Worm (Caenorhabditis elegans) whole organism, L3 larva: ENCODE measurements around the gene phat-8.

Source experiments
- R02D3.7 ChIP-seq: fragments of 150-350 bp; optimal IDR thresholded peaks from 2 replicates; lab custom pipeline; 2014; ENCODE audit warnings: missing biosample characterization, missing genetic modification characterization
- ZK546.5 ChIP-seq: sonication (generic microtip); optimal IDR thresholded peaks from 2 replicates; lab custom pipeline; 2017; ENCODE audit warnings: missing biosample characterization, missing genetic modification characterization
- aly-2 ChIP-seq: fragments of 150-350 bp; optimal IDR thresholded peaks from 2 replicates; lab custom pipeline; 2014; ENCODE audit warnings: missing biosample characterization, missing genetic modification characterization
- ceh-16 ChIP-seq: sonication (generic microtip); optimal IDR thresholded peaks from 2 replicates; lab custom pipeline; 2017; ENCODE audit warnings: missing biosample characterization, missing genetic modification characterization
- ceh-28 ChIP-seq: fragments of 150-350 bp; optimal IDR thresholded peaks from 2 replicates; lab custom pipeline; 2014; ENCODE audit warnings: missing biosample characterization, missing genetic modification reagents, missing genetic modification characterization
- ceh-82 ChIP-seq: fragments of 150-350 bp; optimal IDR thresholded peaks from 2 replicates; lab custom pipeline; 2014; ENCODE audit warnings: missing biosample characterization, missing genetic modification characterization
- ceh-9 ChIP-seq: sonication (generic microtip); optimal IDR thresholded peaks from 2 replicates; lab custom pipeline; 2018; ENCODE audit warnings: missing biosample characterization, missing genetic modification characterization
- daf-12 ChIP-seq: fragments of 150-350 bp; optimal IDR thresholded peaks from 2 replicates; lab custom pipeline; 2014; ENCODE audit warnings: missing biosample characterization, missing genetic modification reagents, missing genetic modification characterization
- egl-27 ChIP-seq: sonication (generic microtip); optimal IDR thresholded peaks from 4 replicates; lab custom pipeline; 2017; ENCODE audit warnings: missing biosample characterization, missing genetic modification reagents, missing genetic modification characterization
- elt-1 ChIP-seq: fragments of 150-350 bp; optimal IDR thresholded peaks from 2 replicates; lab custom pipeline; 2014; ENCODE audit warnings: missing biosample characterization, missing genetic modification characterization
- elt-2 ChIP-seq: sonication (generic microtip); optimal IDR thresholded peaks from 2 replicates; lab custom pipeline; 2016; ENCODE audit warnings: missing genetic modification reagents, mild to moderate bottlenecking, missing genetic modification characterization, missing compliant biosample characterization
- eor-1 ChIP-seq, 2 experiments: fragments of 150-350 bp; optimal IDR thresholded peaks; 2 replicates each; lab custom pipeline; 2014 to 2018; ENCODE audit warnings: missing biosample characterization in 2 of 2, missing genetic modification characterization in 2 of 2
- fkh-10 ChIP-seq: sonication (generic microtip); optimal IDR thresholded peaks from 2 replicates; lab custom pipeline; 2017; ENCODE audit warnings: missing biosample characterization, missing genetic modification reagents, missing genetic modification characterization
- fkh-2 ChIP-seq: fragments of 150-350 bp; optimal IDR thresholded peaks from 2 replicates; lab custom pipeline; 2014; ENCODE audit warnings: missing biosample characterization, missing genetic modification reagents, missing genetic modification characterization
- hmg-11 ChIP-seq: sonication (generic microtip); optimal IDR thresholded peaks from 2 replicates; lab custom pipeline; 2016; ENCODE audit warnings: missing genetic modification characterization, missing compliant biosample characterization
- jun-1 ChIP-seq: fragments of 150-350 bp; optimal IDR thresholded peaks from 2 replicates; lab custom pipeline; 2014; ENCODE audit warnings: missing biosample characterization, missing genetic modification reagents, missing genetic modification characterization
- lin-39 ChIP-seq: fragments of 150-350 bp; optimal IDR thresholded peaks from 2 replicates; lab custom pipeline; 2018; ENCODE audit warnings: missing biosample characterization, missing genetic modification reagents, missing genetic modification characterization
- mdl-1 ChIP-seq: fragments of 150-350 bp; optimal IDR thresholded peaks from 2 replicates; lab custom pipeline; 2014; ENCODE audit warnings: missing biosample characterization, missing genetic modification characterization
- nfya-1 ChIP-seq: sonication (generic microtip); optimal IDR thresholded peaks from 2 replicates; lab custom pipeline; 2017; ENCODE audit warnings: missing genetic modification characterization, mild to moderate bottlenecking, missing compliant biosample characterization, antibody characterized with exemption, moderate library complexity; ENCODE audit not compliant: insufficient read depth
- nhr-11 ChIP-seq: fragments of 150-350 bp; optimal IDR thresholded peaks from 2 replicates; lab custom pipeline; 2014; ENCODE audit warnings: missing biosample characterization, missing genetic modification characterization
- nhr-12 ChIP-seq: fragments of 150-350 bp; optimal IDR thresholded peaks from 2 replicates; lab custom pipeline; 2014; ENCODE audit warnings: missing biosample characterization, missing genetic modification characterization
- nhr-23 ChIP-seq: fragments of 150-350 bp; optimal IDR thresholded peaks from 2 replicates; lab custom pipeline; 2014; ENCODE audit warnings: missing biosample characterization, missing genetic modification reagents, missing genetic modification characterization
- nhr-237 ChIP-seq: fragments of 150-350 bp; optimal IDR thresholded peaks from 2 replicates; lab custom pipeline; 2014; ENCODE audit warnings: missing biosample characterization, missing genetic modification characterization
- nhr-25 ChIP-seq: sonication (generic microtip); optimal IDR thresholded peaks from 2 replicates; lab custom pipeline; 2017; ENCODE audit warnings: missing biosample characterization, missing genetic modification characterization
- nhr-28 ChIP-seq: fragments of 150-350 bp; optimal IDR thresholded peaks from 2 replicates; lab custom pipeline; 2014; ENCODE audit warnings: missing biosample characterization, missing genetic modification characterization
- pha-4 ChIP-seq: fragments of 150-350 bp; optimal IDR thresholded peaks from 2 replicates; lab custom pipeline; 2014; ENCODE audit warnings: missing biosample characterization, missing genetic modification reagents, missing genetic modification characterization
- pqm-1 ChIP-seq: fragments of 150-350 bp; optimal IDR thresholded peaks from 2 replicates; lab custom pipeline; 2017; ENCODE audit warnings: missing biosample characterization, missing genetic modification characterization, inconsistent platforms
- skn-1 ChIP-seq: fragments of 150-350 bp; optimal IDR thresholded peaks from 2 replicates; lab custom pipeline; 2014; ENCODE audit warnings: missing biosample characterization, missing genetic modification characterization
- unc-39 ChIP-seq: sonication (generic microtip); optimal IDR thresholded peaks from 4 replicates; lab custom pipeline; 2017; ENCODE audit warnings: missing biosample characterization, missing genetic modification characterization
- unc-62 ChIP-seq: fragments of 150-350 bp; sonication (generic microtip); optimal IDR thresholded peaks from 4 replicates; lab custom pipeline; 2014; ENCODE audit warnings: missing biosample characterization, missing genetic modification reagents, missing genetic modification characterization
- zag-1 ChIP-seq: fragments of 150-350 bp; optimal IDR thresholded peaks from 2 replicates; lab custom pipeline; 2014; ENCODE audit warnings: missing biosample characterization, missing genetic modification characterization
- ztf-4 ChIP-seq: fragments of 150-350 bp; optimal IDR thresholded peaks from 2 replicates; lab custom pipeline; 2014; ENCODE audit warnings: missing biosample characterization, missing genetic modification characterization

Gene phat-8

DNA sequence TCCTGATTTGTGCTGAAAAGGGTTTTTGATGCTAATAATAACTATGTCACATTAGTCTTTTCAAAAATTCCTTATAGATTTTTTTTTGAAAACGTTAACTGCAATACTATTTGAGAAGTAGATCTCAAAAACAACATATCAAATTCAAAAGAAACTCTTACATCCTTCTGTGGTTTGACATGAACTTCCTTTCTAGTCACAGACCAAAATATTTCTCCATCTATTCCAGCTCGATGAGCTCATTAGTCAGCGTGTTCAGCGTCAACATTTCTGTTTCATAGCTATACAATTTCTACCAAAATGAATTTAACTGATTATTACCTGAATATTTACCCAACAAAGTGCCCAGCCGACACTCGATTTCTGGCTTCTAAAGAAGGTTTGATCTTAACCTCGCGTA, 37.0 kb downstream of the phat-8 start, which contains the start of gene srh-67:
srh-67 (plus strand) TSS at position 301 of the 400 bp plus-strand sequence.
- TF ChIP-seq egl-27 (tag; lab: Kevin White, UChicago) (no peak), ZK546.5 (tag; lab: Kevin White, UChicago) (no peak)

DNA sequence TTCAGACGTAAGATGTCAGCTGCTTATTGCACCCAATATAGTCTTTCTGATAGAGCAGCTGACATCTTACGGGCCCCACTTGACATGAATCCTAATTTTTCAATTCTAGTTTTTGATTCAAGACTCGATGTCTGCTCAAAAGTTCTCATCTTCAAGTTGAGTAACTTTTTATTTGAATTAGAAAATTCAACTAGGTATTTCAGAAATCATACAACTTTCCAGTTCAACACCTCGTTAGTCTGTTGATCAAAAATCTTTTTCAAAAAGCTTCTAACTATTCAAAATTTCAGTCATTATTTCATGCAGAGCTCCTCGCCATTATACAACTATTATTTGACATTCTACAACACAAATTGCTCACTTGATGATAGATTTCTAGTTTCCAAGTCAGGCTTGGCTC, 40.3 kb downstream of the phat-8 start, which contains the start of gene srh-73:
srh-73 (plus strand) TSS at position 301 of the 400 bp plus-strand sequence.
- TF ChIP-seq nhr-11 (tag; lab: Kevin White, UChicago), result no peak
- no peak for TF ChIP-seq aly-2 (tag; lab: Kevin White, UChicago)

DNA sequence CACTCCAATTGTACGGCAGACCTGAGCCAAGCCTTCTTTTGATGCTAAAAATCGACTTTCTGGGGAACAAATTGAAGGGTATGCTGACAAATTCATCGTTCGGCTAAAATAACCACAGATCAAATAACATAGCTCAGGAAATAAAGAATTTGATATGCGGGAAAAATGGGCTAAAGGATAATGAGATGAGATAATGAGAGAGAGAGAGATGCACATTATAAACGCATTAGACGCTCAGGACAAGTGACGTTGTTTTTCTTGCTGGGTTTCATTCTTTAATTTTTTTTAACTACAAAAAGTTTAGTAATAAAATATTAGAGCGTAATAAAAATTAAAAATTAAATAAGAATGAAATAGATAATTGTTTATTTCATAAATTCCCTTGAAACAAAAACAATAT, 43.0 kb downstream of the phat-8 start, which contains the start of gene srh-69:
srh-69 (minus strand) TSS at position 101 of the 400 bp plus-strand sequence.
- no peak for TF ChIP-seq lin-39 (tag; lab: Kevin White, UChicago)
- TF ChIP-seq R02D3.7 (tag; lab: Kevin White, UChicago), result no peak
- no peak for TF ChIP-seq hmg-11 (tag; lab: Kevin White, UChicago)
- TF ChIP-seq fkh-2 (tag; lab: Kevin White, UChicago), result no peak
- TF ChIP-seq ZK546.5 (tag; lab: Kevin White, UChicago), result no peak
- no peak for TF ChIP-seq jun-1 (tag; lab: Kevin White, UChicago)
- TF ChIP-seq daf-12, result no peak
- no peak for TF ChIP-seq ceh-82 (tag; lab: Kevin White, UChicago)
- no peak for TF ChIP-seq ceh-9 (tag; lab: Kevin White, UChicago)
- no peak for TF ChIP-seq zag-1 (tag; lab: Kevin White, UChicago)
- no peak for TF ChIP-seq pha-4 (tag; lab: Kevin White, UChicago)
- TF ChIP-seq nhr-237 (tag; lab: Kevin White, UChicago), result no peak
- TF ChIP-seq nhr-25 (tag; lab: Kevin White, UChicago), result no peak
- TF ChIP-seq nhr-12, result no peak
- TF ChIP-seq elt-2 (tag; lab: Kevin White, UChicago), result no peak
- TF ChIP-seq ztf-4 (tag; lab: Kevin White, UChicago), result no peak
- no peak for TF ChIP-seq skn-1 (tag; lab: Kevin White, UChicago)

DNA sequence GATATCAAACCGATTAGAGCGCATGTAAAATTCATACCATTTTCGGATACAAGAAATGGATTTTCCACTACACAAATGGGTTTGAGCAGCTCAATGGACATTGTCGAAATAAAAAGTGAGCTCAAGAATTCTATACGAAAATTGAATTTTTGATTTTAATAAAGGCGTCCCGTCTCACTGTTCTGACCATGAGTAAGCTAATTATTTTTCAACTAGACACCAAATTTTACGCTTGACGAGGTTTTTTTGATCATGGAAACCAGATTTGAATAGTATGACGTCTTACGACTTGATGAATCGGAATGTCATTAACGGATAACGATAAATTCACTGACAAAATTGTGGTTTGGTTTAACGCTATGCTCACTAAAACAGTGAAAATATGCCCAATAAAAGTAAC, 44.7 kb downstream of the phat-8 start, which contains the start of gene srh-61:
srh-61 (minus strand) TSS at position 101 of the 400 bp plus-strand sequence.
- TF ChIP-seq ceh-16 (tag; lab: Kevin White, UChicago) (no peak), nhr-11 (tag; lab: Kevin White, UChicago) (no peak), elt-1 (tag; lab: Kevin White, UChicago) (no peak), lin-39 (tag; lab: Kevin White, UChicago) (no peak), nhr-23 (tag; lab: Kevin White, UChicago) (no peak), egl-27 (tag; lab: Kevin White, UChicago) (no peak), eor-1 (tag; optimal IDR thresholded peaks at IDR 0.05; lab: Kevin White, UChicago) (no peak), jun-1 (tag; lab: Kevin White, UChicago) (no peak), pqm-1 (no peak), elt-2 (tag; lab: Kevin White, UChicago) (no peak), nhr-28 (no peak), unc-62 (no peak), fkh-2 (tag; lab: Kevin White, UChicago) (no peak), R02D3.7 (tag; lab: Kevin White, UChicago) (no peak)

DNA sequence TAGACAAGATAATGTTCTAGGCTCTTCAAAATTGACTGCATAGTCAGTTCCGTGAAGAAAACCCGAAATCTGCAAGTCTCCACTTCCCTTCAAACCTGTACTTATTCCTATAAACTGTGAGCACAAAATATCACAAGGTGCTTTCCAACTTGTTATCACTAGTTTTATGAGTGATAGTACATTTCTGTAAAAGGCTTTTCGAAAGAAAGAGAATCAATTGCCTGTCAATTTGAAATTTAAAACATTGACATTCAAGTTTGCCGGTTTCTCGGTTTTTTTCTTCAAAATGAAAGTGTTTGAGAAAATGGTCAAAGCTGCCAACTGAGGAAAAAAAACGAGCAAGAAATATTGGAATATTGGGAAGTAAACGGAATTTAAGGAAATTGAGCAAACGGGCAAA, 46.4 kb downstream of the phat-8 start:
- TF ChIP-seq ceh-28 (tag; lab: Kevin White, UChicago), result no peak
- peak; percentile 12 for TF ChIP-seq elt-2 (tag; lab: Kevin White, UChicago)
- peak; percentile 28 for TF ChIP-seq pqm-1
- no peak for TF ChIP-seq unc-62
- TF ChIP-seq, all 47 proteins: peak for 2

DNA sequence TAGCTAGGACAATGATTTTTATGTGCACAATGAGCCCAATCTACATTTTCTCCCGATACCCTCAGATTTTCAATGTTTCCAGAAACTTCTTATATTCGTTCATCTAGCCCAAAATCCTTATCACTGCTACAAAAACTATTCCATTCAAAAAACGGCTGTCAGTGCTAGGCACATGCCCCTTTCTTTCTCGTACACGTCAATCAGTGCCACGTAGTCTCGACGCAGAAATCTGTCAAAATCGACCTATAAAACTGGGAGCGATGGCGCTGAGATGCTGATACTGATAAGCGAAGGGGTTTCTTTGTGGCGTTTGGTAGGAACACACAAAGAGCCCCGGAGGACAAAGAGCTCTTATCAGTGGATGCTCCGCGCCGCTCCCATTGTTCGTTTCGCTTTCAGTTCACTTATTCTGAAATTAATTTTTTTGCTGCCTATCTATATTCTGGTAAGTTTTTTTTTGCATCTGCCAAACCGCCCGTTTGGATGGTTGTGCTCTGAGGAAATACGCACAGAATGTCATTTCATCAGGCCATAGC, 47.3 kb downstream of the phat-8 start, which contains the start of gene srh-70:
srh-70 (minus strand) TSS at position 51 of the 536 bp plus-strand sequence.
- TF ChIP-seq fkh-10 (GFP tag; lab: Kevin White, UChicago), result no peak
- TF ChIP-seq nfya-1 (tag; lab: Kevin White, UChicago), result peak; percentile 25
- no peak for TF ChIP-seq nhr-237 (tag; lab: Kevin White, UChicago)
- TF ChIP-seq unc-39, result no peak
- no peak for TF ChIP-seq mdl-1 (tag; lab: Kevin White, UChicago)
- TF ChIP-seq elt-2 (tag; lab: Kevin White, UChicago), result peak; percentile 99
- TF ChIP-seq nhr-25 (tag; lab: Kevin White, UChicago), result no peak
- no peak for TF ChIP-seq nhr-23 (tag; lab: Kevin White, UChicago)
- no peak for TF ChIP-seq ztf-4 (tag; lab: Kevin White, UChicago)
- peak; percentile 89 for TF ChIP-seq pqm-1
